Fruit fly (Drosophila melanogaster) whole organism, adult: Measurements from ENCODE around the gene cwo.
A peak's percentile ranks its signal among the peaks of the same experiment; 100 is the strongest.

Experiments used
- CG1620 ChIP-seq: fragments of 200-800 bp; sonication (Bioruptor generic); optimal IDR thresholded peaks from 2 replicates; lab custom pipeline; 2016; ENCODE audit warnings: missing biosample characterization, missing genetic modification characterization
- CG33017 ChIP-seq: fragments of 200-800 bp; sonication (Bioruptor generic); optimal IDR thresholded peaks from 2 replicates; lab custom pipeline; 2018; ENCODE audit warnings: missing biosample characterization, mild to moderate bottlenecking, missing genetic modification characterization, moderate library complexity
- CG7101 ChIP-seq: fragments of 200-800 bp; sonication (Bioruptor generic); optimal IDR thresholded peaks from 2 replicates; lab custom pipeline; 2018; ENCODE audit warnings: missing biosample characterization, mild to moderate bottlenecking, missing genetic modification characterization, moderate library complexity
- Clk ChIP-seq: fragments of 200-800 bp; sonication (Bioruptor generic); optimal IDR thresholded peaks from 2 replicates; lab custom pipeline; 2017; ENCODE audit warnings: missing biosample characterization, missing genetic modification characterization
- Crg-1 ChIP-seq: fragments of 200-800 bp; sonication (Bioruptor generic); optimal IDR thresholded peaks from 2 replicates; lab custom pipeline; 2016; ENCODE audit warnings: missing biosample characterization, missing genetic modification characterization
- bab1 ChIP-seq: fragments of 200-800 bp; sonication (Bioruptor generic); optimal IDR thresholded peaks from 3 replicates; lab custom pipeline; 2019; ENCODE audit warnings: missing biosample characterization, mild to moderate bottlenecking, missing genetic modification characterization, moderate library complexity
- cic ChIP-seq: fragments of 200-800 bp; sonication (Bioruptor generic); optimal IDR thresholded peaks from 2 replicates; lab custom pipeline; 2017; ENCODE audit warnings: missing biosample characterization, mild to moderate bottlenecking, missing genetic modification characterization, moderate library complexity
- kay ChIP-seq: fragments of 200-800 bp; sonication (Bioruptor generic); peaks from one replicate; lab custom pipeline; 2016; ENCODE audit warnings: missing biosample characterization, missing genetic modification characterization, borderline replicate concordance
- ovo ChIP-seq: fragments of 200-800 bp; sonication (Bioruptor generic); optimal IDR thresholded peaks from 2 replicates; lab custom pipeline; 2016; ENCODE audit warnings: missing biosample characterization, missing genetic modification characterization
- tj ChIP-seq: fragments of 200-800 bp; sonication (Bioruptor generic); optimal IDR thresholded peaks from 3 replicates; lab custom pipeline; 2017; ENCODE audit warnings: missing biosample characterization, mild to moderate bottlenecking, missing genetic modification characterization, moderate library complexity

- TF ChIP-seq CG1620 (GFP tag; lab: Kevin White, UChicago) (no peak), tj (GFP tag; lab: Kevin White, UChicago) (peak; percentile 92), CG7101 (tag; lab: Kevin White, UChicago) (no peak), Crg-1 (GFP tag; lab: Kevin White, UChicago) (no peak), kay (no peak), Clk (GFP tag; lab: Kevin White, UChicago) (no peak), CG33017 (tag; lab: Kevin White, UChicago) (peak; percentile 43), ovo (GFP tag; lab: Kevin White, UChicago) (no peak), bab1 (GFP tag; lab: Kevin White, UChicago) (no peak), cic (peak; percentile 36)
Observed at dm6 chr3R:10351960-10352458, 36.0 kb upstream of the cwo start.
